Fruit fly (Drosophila melanogaster) whole organism, prepupa: ENCODE measurements around the gene CG32276.

ENCODE experiments used
- Blimp-1 ChIP-seq: fragments of 200-800 bp; sonication (Bioruptor generic); optimal IDR thresholded peaks from 3 replicates; lab custom pipeline; 2017; ENCODE audit warnings: missing biosample characterization, missing genetic modification characterization, mild to moderate bottlenecking, moderate library complexity, missing genetic modification reagents
- CG10631 ChIP-seq: fragments of 200-800 bp; sonication (Bioruptor generic); optimal IDR thresholded peaks from 2 replicates; lab custom pipeline; 2016; ENCODE audit warnings: missing biosample characterization, missing genetic modification characterization
- CG11294 ChIP-seq: fragments of 200-800 bp; sonication (Bioruptor generic); IDR thresholded peaks from 2 replicates; pipeline ENCODE4 v1.3.6; 2022; ENCODE audit warnings: missing biosample characterization, missing genetic modification characterization
- CG11762 ChIP-seq: fragments of 200-800 bp; sonication (Bioruptor generic); optimal IDR thresholded peaks from 3 replicates; lab custom pipeline; 2016; ENCODE audit warnings: missing biosample characterization, missing genetic modification characterization; ENCODE audit not compliant: insufficient read depth
- CG11902 ChIP-seq: fragments of 200-800 bp; sonication (Bioruptor generic); optimal IDR thresholded peaks from 3 replicates; lab custom pipeline; 2016; ENCODE audit warnings: missing biosample characterization, missing genetic modification characterization
- CG15336 ChIP-seq: fragments of 200-800 bp; sonication (Bioruptor generic); IDR thresholded peaks from 2 replicates; pipeline ENCODE4 v1.3.6; 2022; ENCODE audit warnings: missing biosample characterization, missing genetic modification characterization
- CG1621 ChIP-seq: fragments of 200-800 bp; sonication (Bioruptor generic); optimal IDR thresholded peaks from 3 replicates; lab custom pipeline; 2018; ENCODE audit warnings: missing biosample characterization, mild to moderate bottlenecking, missing genetic modification characterization
- CG3032 ChIP-seq: fragments of 200-800 bp; optimal IDR thresholded peaks from 2 replicates; lab custom pipeline; 2019; ENCODE audit warnings: missing biosample characterization, mild to moderate bottlenecking, missing genetic modification characterization, moderate library complexity
- CG31627 ChIP-seq: fragments of 200-800 bp; sonication (Bioruptor generic); optimal IDR thresholded peaks from 3 replicates; lab custom pipeline; 2016; ENCODE audit warnings: missing biosample characterization, missing genetic modification characterization
- CG32006 ChIP-seq: fragments of 200-800 bp; sonication (Bioruptor generic); optimal IDR thresholded peaks from 3 replicates; lab custom pipeline; 2017; ENCODE audit warnings: missing biosample characterization, mild to moderate bottlenecking, missing genetic modification characterization
- CG34406 ChIP-seq: fragments of 200-800 bp; sonication (Bioruptor generic); optimal IDR thresholded peaks from 3 replicates; lab custom pipeline; 2016; ENCODE audit warnings: missing biosample characterization, missing genetic modification characterization
- CG4318 ChIP-seq: fragments of 200-800 bp; sonication (Bioruptor generic); optimal IDR thresholded peaks from 3 replicates; lab custom pipeline; 2017; ENCODE audit warnings: missing biosample characterization, mild to moderate bottlenecking, missing genetic modification characterization
- CG6276 ChIP-seq: fragments of 200-800 bp; sonication (Bioruptor generic); optimal IDR thresholded peaks from 2 replicates; lab custom pipeline; 2017; ENCODE audit warnings: missing biosample characterization, mild to moderate bottlenecking, missing genetic modification characterization
- CG6792 ChIP-seq: fragments of 200-800 bp; sonication (Bioruptor generic); optimal IDR thresholded peaks from 3 replicates; lab custom pipeline; 2016; ENCODE audit warnings: missing biosample characterization, missing genetic modification characterization
- CG6808 ChIP-seq: fragments of 200-800 bp; sonication (Bioruptor generic); optimal IDR thresholded peaks from 3 replicates; lab custom pipeline; 2017; ENCODE audit warnings: missing biosample characterization, missing genetic modification characterization, mild to moderate bottlenecking, moderate library complexity, missing genetic modification reagents
- CG6854 ChIP-seq: fragments of 200-800 bp; sonication (Bioruptor generic); optimal IDR thresholded peaks from 2 replicates; lab custom pipeline; 2017; ENCODE audit warnings: missing biosample characterization, mild to moderate bottlenecking, missing genetic modification characterization
- CG8119 ChIP-seq: fragments of 200-800 bp; sonication (Bioruptor generic); IDR thresholded peaks from 3 replicates; pipeline ENCODE4 v1.3.6; 2022; ENCODE audit warnings: missing biosample characterization, missing genetic modification characterization
- CG8319 ChIP-seq: fragments of 200-800 bp; sonication (Bioruptor generic); optimal IDR thresholded peaks from 3 replicates; lab custom pipeline; 2016; ENCODE audit warnings: missing biosample characterization, missing genetic modification characterization
- CG8632 ChIP-seq: fragments of 200-800 bp; sonication (Bioruptor generic); optimal IDR thresholded peaks from 3 replicates; lab custom pipeline; 2016; ENCODE audit warnings: missing biosample characterization, missing genetic modification characterization
- CG9139 ChIP-seq: fragments of 200-800 bp; sonication (Bioruptor generic); optimal IDR thresholded peaks from 3 replicates; lab custom pipeline; 2017; ENCODE audit warnings: missing biosample characterization, mild to moderate bottlenecking, missing genetic modification characterization
- Eip75B ChIP-seq: fragments of 200-800 bp; sonication (Bioruptor generic); optimal IDR thresholded peaks from 3 replicates; lab custom pipeline; 2016; ENCODE audit warnings: missing biosample characterization, missing genetic modification characterization
- Eip78C ChIP-seq: fragments of 200-800 bp; sonication (Bioruptor generic); peaks from one replicate; lab custom pipeline; 2016; ENCODE audit warnings: missing biosample characterization, missing genetic modification characterization
- Eip93F ChIP-seq: fragments of 200-800 bp; sonication (Bioruptor generic); optimal IDR thresholded peaks from 2 replicates; lab custom pipeline; 2016; ENCODE audit warnings: missing biosample characterization, mild to moderate bottlenecking, missing genetic modification characterization
- Ets21C ChIP-seq: fragments of 200-800 bp; sonication (Bioruptor generic); optimal IDR thresholded peaks from 3 replicates; lab custom pipeline; 2016; ENCODE audit warnings: missing biosample characterization, missing genetic modification characterization
- Ets96B ChIP-seq: fragments of 200-800 bp; optimal IDR thresholded peaks from 2 replicates; lab custom pipeline; 2019; ENCODE audit warnings: missing biosample characterization, mild to moderate bottlenecking, missing genetic modification characterization, moderate library complexity
- Hr38 ChIP-seq: sonication (Bioruptor generic); optimal IDR thresholded peaks from 2 replicates; lab custom pipeline; 2016; ENCODE audit warnings: missing biosample characterization, missing genetic modification characterization
- Hr39 ChIP-seq: fragments of 200-800 bp; sonication (Bioruptor generic); optimal IDR thresholded peaks from 2 replicates; lab custom pipeline; 2016; ENCODE audit warnings: missing biosample characterization, missing genetic modification characterization
- Lpt ChIP-seq: fragments of 200-800 bp; sonication (Bioruptor generic); optimal IDR thresholded peaks from 3 replicates; lab custom pipeline; 2016; ENCODE audit warnings: missing biosample characterization, missing genetic modification characterization
- Met ChIP-seq: fragments of 200-800 bp; sonication (Bioruptor generic); optimal IDR thresholded peaks from 3 replicates; lab custom pipeline; 2016; ENCODE audit warnings: missing biosample characterization, missing genetic modification characterization
- Smox ChIP-seq: fragments of 200-800 bp; sonication (Bioruptor generic); optimal IDR thresholded peaks from 3 replicates; lab custom pipeline; 2016; ENCODE audit warnings: missing biosample characterization, missing genetic modification characterization
- Sox102F ChIP-seq: fragments of 200-800 bp; sonication (Bioruptor generic); optimal IDR thresholded peaks from 2 replicates; lab custom pipeline; 2016; ENCODE audit warnings: missing biosample characterization, mild to moderate bottlenecking, missing genetic modification characterization
- Sox14 ChIP-seq: fragments of 200-800 bp; sonication (Bioruptor generic); optimal IDR thresholded peaks from 3 replicates; lab custom pipeline; 2016; ENCODE audit warnings: missing biosample characterization, missing genetic modification characterization
- Sox15 ChIP-seq: fragments of 200-800 bp; sonication (Bioruptor generic); optimal IDR thresholded peaks from 3 replicates; lab custom pipeline; 2016; ENCODE audit warnings: missing biosample characterization, missing genetic modification characterization
- achi ChIP-seq: fragments of 200-800 bp; sonication (Bioruptor generic); optimal IDR thresholded peaks from 3 replicates; lab custom pipeline; 2016; ENCODE audit warnings: missing biosample characterization, missing genetic modification characterization
- acj6 ChIP-seq: fragments of 200-800 bp; sonication (Bioruptor generic); optimal IDR thresholded peaks from 3 replicates; lab custom pipeline; 2016; ENCODE audit warnings: missing biosample characterization, missing genetic modification characterization
- cyc ChIP-seq: fragments of 200-800 bp; sonication (Bioruptor generic); optimal IDR thresholded peaks from 3 replicates; lab custom pipeline; 2016; ENCODE audit warnings: missing biosample characterization, missing genetic modification characterization
- dac ChIP-seq: fragments of 200-800 bp; sonication (Bioruptor generic); optimal IDR thresholded peaks from 2 replicates; lab custom pipeline; 2017; ENCODE audit warnings: missing biosample characterization, mild to moderate bottlenecking, missing genetic modification characterization
- dsx ChIP-seq: fragments of 200-800 bp; optimal IDR thresholded peaks from 3 replicates; lab custom pipeline; 2019; ENCODE audit warnings: missing biosample characterization, mild to moderate bottlenecking, missing genetic modification characterization, moderate library complexity; ENCODE audit not compliant: poor library complexity, severe bottlenecking
- eg ChIP-seq: fragments of 200-800 bp; sonication (Bioruptor generic); IDR thresholded peaks from 3 replicates; pipeline ENCODE4 v1.3.6; 2022; ENCODE audit warnings: missing biosample characterization, missing genetic modification characterization
- fd59A ChIP-seq: fragments of 200-800 bp; sonication (Bioruptor generic); optimal IDR thresholded peaks from 2 replicates; lab custom pipeline; 2017; ENCODE audit warnings: missing biosample characterization, mild to moderate bottlenecking, missing genetic modification characterization, missing genetic modification reagents
- fkh ChIP-seq: fragments of 200-800 bp; sonication (Bioruptor generic); optimal IDR thresholded peaks from 3 replicates; lab custom pipeline; 2017; ENCODE audit warnings: missing biosample characterization, mild to moderate bottlenecking, missing genetic modification characterization, moderate library complexity
- lz ChIP-seq: fragments of 200-800 bp; sonication (Bioruptor generic); optimal IDR thresholded peaks from 3 replicates; lab custom pipeline; 2016; ENCODE audit warnings: missing biosample characterization, missing genetic modification characterization
- net ChIP-seq: fragments of 200-800 bp; sonication (Bioruptor generic); optimal IDR thresholded peaks from 3 replicates; lab custom pipeline; 2016; ENCODE audit warnings: missing biosample characterization, missing genetic modification characterization
- salr ChIP-seq, 2 experiments: fragments of 200-800 bp; sonication (Bioruptor generic); optimal IDR thresholded peaks; 3 replicates each; lab custom pipeline; 2016 to 2018; ENCODE audit warnings: missing biosample characterization in 2 of 2, missing genetic modification characterization in 2 of 2, mild to moderate bottlenecking in 1 of 2
- spab ChIP-seq: fragments of 200-800 bp; sonication (Bioruptor generic); optimal IDR thresholded peaks from 2 replicates; lab custom pipeline; 2017; ENCODE audit warnings: missing biosample characterization, mild to moderate bottlenecking, missing genetic modification characterization, missing genetic modification reagents
- ss ChIP-seq, 2 experiments: fragments of 200-800 bp; sonication (Bioruptor generic); optimal IDR thresholded peaks; 2 replicates in 1 of 2; 3 replicates in 1 of 2; lab custom pipeline; 2017 to 2018; ENCODE audit warnings: mild to moderate bottlenecking in 2 of 2, missing biosample characterization in 2 of 2, missing genetic modification characterization in 2 of 2, moderate library complexity in 1 of 2
- svp ChIP-seq: fragments of 200-800 bp; sonication (Bioruptor generic); peaks from one replicate; lab custom pipeline; 2016; ENCODE audit warnings: missing biosample characterization, missing genetic modification characterization
- vri ChIP-seq: fragments of 200-800 bp; sonication (Bioruptor generic); optimal IDR thresholded peaks from 3 replicates; lab custom pipeline; 2016; ENCODE audit warnings: missing biosample characterization, mild to moderate bottlenecking, missing genetic modification characterization

Gene CG32276

dm6 chr3L:3194059-3194458 is 4.8 kb downstream of the CG32276 start (continued):
- TF ChIP-seq CG9139 (GFP tag; lab: Kevin White, UChicago) (peak; percentile 85), acj6 (GFP tag; lab: Kevin White, UChicago) (peak; percentile 97), Sox102F (GFP tag; lab: Kevin White, UChicago) (peak; percentile 97), CG3032 (tag; lab: Kevin White, UChicago) (peak; percentile 91), CG8319 (peak; percentile 94), CG8632 (GFP tag; lab: Kevin White, UChicago) (peak; percentile 97), Eip93F (GFP tag; lab: Kevin White, UChicago) (peak; percentile 93), svp (GFP tag; lab: Kevin White, UChicago) (peak; percentile 97), Met (GFP tag; lab: Kevin White, UChicago) (peak; percentile 97), CG15336 (GFP tag; lab: Robert Waterston, UW) (peak; percentile 99), Blimp-1 (GFP tag; lab: Kevin White, UChicago) (peak; percentile 85), CG6792 (GFP tag; lab: Kevin White, UChicago) (peak; percentile 95), CG1621 (tag; lab: Kevin White, UChicago) (peak; percentile 92), Smox (GFP tag; lab: Kevin White, UChicago) (peak; percentile 93), achi (peak; percentile 98), dsx (peak; percentile 93), CG10631 (peak; percentile 98), dac (peak; percentile 95), Lpt (peak; percentile 96), net (GFP tag; lab: Kevin White, UChicago) (peak; percentile 98), cyc (peak; percentile 95), Sox15 (GFP tag; lab: Kevin White, UChicago) (peak; percentile 88), CG4318 (GFP tag; lab: Kevin White, UChicago) (peak; percentile 94), ss (GFP tag; optimal IDR thresholded peaks at IDR 0.05; lab: Kevin White, UChicago) (peak; percentile 69 to 83), Sox14 (GFP tag; lab: Kevin White, UChicago) (peak; percentile 94), Hr39 (GFP tag; lab: Kevin White, UChicago) (peak; percentile 92), salr (GFP tag; optimal IDR thresholded peaks at IDR 0.05; lab: Kevin White, UChicago) (peak; percentile 89 to 97), vri (GFP tag; lab: Kevin White, UChicago) (peak; percentile 94), Ets96B (tag; lab: Kevin White, UChicago) (peak; percentile 95), CG11902 (GFP tag; lab: Kevin White, UChicago) (peak; percentile 93), CG11762 (peak; percentile 97), fd59A (GFP tag; lab: Kevin White, UChicago) (peak; percentile 80), CG31627 (GFP tag; lab: Kevin White, UChicago) (peak; percentile 90), CG32006 (GFP tag; lab: Kevin White, UChicago) (peak; percentile 99), Eip75B (GFP tag; lab: Kevin White, UChicago) (peak; percentile 96), CG6854 (GFP tag; lab: Kevin White, UChicago) (peak; percentile 74), lz (GFP tag; lab: Kevin White, UChicago) (peak; percentile 92), CG11294 (peak; percentile 94), Hr38 (GFP tag; lab: Kevin White, UChicago) (no peak)

dm6 chr3L:3192912-3193311 is 5.9 kb downstream of the CG32276 start, which contains the start of gene Hsp83:
TSS of gene Hsp83 (plus strand) at chr3L:3192969.
- TF ChIP-seq CG34406 (peak; percentile 93), Ets21C (peak; percentile 76), Sox102F (GFP tag; lab: Kevin White, UChicago) (peak; percentile 98), CG8119 (GFP tag; lab: Robert Waterston, UW) (peak; percentile 82), fkh (peak; percentile 82), CG3032 (tag; lab: Kevin White, UChicago) (peak; percentile 82), CG4318 (GFP tag; lab: Kevin White, UChicago) (peak; percentile 34), CG10631 (peak; percentile 77), spab (GFP tag; lab: Kevin White, UChicago) (peak; percentile 79), Hr39 (GFP tag; lab: Kevin White, UChicago) (peak; percentile 75), Smox (GFP tag; lab: Kevin White, UChicago) (peak; percentile 88), Eip78C (GFP tag; lab: Kevin White, UChicago) (peak; percentile 99), CG1621 (tag; lab: Kevin White, UChicago) (peak; percentile 89), CG11294 (peak; percentile 53; the same call in 1 of the 2 replicates), Sox15 (GFP tag; lab: Kevin White, UChicago) (peak; percentile 18), cyc (peak; percentile 90), CG11902 (GFP tag; lab: Kevin White, UChicago) (peak; percentile 34), CG6808 (GFP tag; lab: Kevin White, UChicago) (peak; percentile 93), CG32006 (GFP tag; lab: Kevin White, UChicago) (peak; percentile 69), eg (peak; percentile 94), lz (GFP tag; lab: Kevin White, UChicago) (peak; percentile 93), dac (peak; percentile 68), Eip93F (GFP tag; lab: Kevin White, UChicago) (peak; percentile 89), net (GFP tag; lab: Kevin White, UChicago) (peak; percentile 96), CG6276 (no peak), Sox14 (GFP tag; lab: Kevin White, UChicago) (peak; percentile 84), CG31627 (GFP tag; lab: Kevin White, UChicago) (peak; percentile 83)
